Worm (Caenorhabditis elegans): ENCODE measurements around the gene lec-9.

lec-9 gene

ce11 chrX:17626599-17626998 is 26.3 kb downstream of the lec-9 start:
- TF ChIP-seq xnd-1 (tag; optimal IDR thresholded peaks at IDR 0.05), result no peak
- no peak for TF ChIP-seq unc-62 (GFP tag; optimal IDR thresholded peaks at IDR 0.05)

ce11 chrX:17627382-17627781 is 27.1 kb downstream of the lec-9 start:
- TF ChIP-seq ceh-27 (GFP tag; optimal IDR thresholded peaks at IDR 0.05) (peak; percentile 14), hrde-1 (tag; optimal IDR thresholded peaks at IDR 0.05; ENCODE audit: borderline replicate concordance) (no peak), attf-5 (GFP tag; optimal IDR thresholded peaks at IDR 0.05) (peak; percentile 5)

ce11 chrX:17627923-17628322 is 27.6 kb downstream of the lec-9 start:
- no peak for TF ChIP-seq D2030.7 (GFP tag; IDR thresholded peaks at IDR 0.05)
- no peak for TF ChIP-seq snpc-1.3 (tag; optimal IDR thresholded peaks at IDR 0.05; ENCODE audit: insufficient read depth)
- no peak for TF ChIP-seq B0336.3 (GFP tag; IDR thresholded peaks at IDR 0.05)
- TF ChIP-seq snpc-3.4 (tag; optimal IDR thresholded peaks at IDR 0.05), result no peak
- no peak for TF ChIP-seq nfya-1 (tag; optimal IDR thresholded peaks at IDR 0.05; ENCODE audit: borderline replicate concordance, insufficient read depth)
- no peak for TF ChIP-seq him-1 (tag; optimal IDR thresholded peaks at IDR 0.05)
- TF ChIP-seq F49E8.2 (tag; optimal IDR thresholded peaks at IDR 0.05; ENCODE audit: insufficient read depth), result no peak
- no peak for TF ChIP-seq lin-54 (GFP tag; optimal IDR thresholded peaks at IDR 0.05)
- no peak for TF ChIP-seq madf-6 (GFP tag; IDR thresholded peaks at IDR 0.05)
- no peak for TF ChIP-seq snpc-4 (GFP tag; optimal IDR thresholded peaks at IDR 0.05)
- no peak for TF ChIP-seq snpc-4 (tag; optimal IDR thresholded peaks at IDR 0.05)
- TF ChIP-seq F33H1.4 (GFP tag; IDR thresholded peaks at IDR 0.05), result no peak
- no peak for TF ChIP-seq B0019.2 (GFP tag; conservative IDR thresholded peaks at IDR 0.05)
- no peak for TF ChIP-seq F23B12.7 (tag; optimal IDR thresholded peaks at IDR 0.05; ENCODE audit: insufficient read depth)
- TF ChIP-seq B0261.1 (tag; optimal IDR thresholded peaks at IDR 0.05), result no peak
- no peak for TF ChIP-seq Y53G8AR.9 (GFP tag; conservative IDR thresholded peaks at IDR 0.05)
- no peak for TF ChIP-seq aptf-3 (GFP tag; IDR thresholded peaks at IDR 0.05)
- TF ChIP-seq ceh-100 (GFP tag; IDR thresholded peaks at IDR 0.05), result no peak
- TF ChIP-seq T26A5.8 (tag; optimal IDR thresholded peaks at IDR 0.05), result no peak

- no peak for TF ChIP-seq athp-1 (tag; optimal IDR thresholded peaks at IDR 0.05)
- TF ChIP-seq lin-40 (tag; optimal IDR thresholded peaks at IDR 0.05), result peak; percentile 22
- TF ChIP-seq aptf-2 (GFP tag; conservative IDR thresholded peaks at IDR 0.05), result no peak
- no peak for TF ChIP-seq C06A6.2 (GFP tag; conservative IDR thresholded peaks at IDR 0.05)
- no peak for TF ChIP-seq F39B2.1 (GFP tag; IDR thresholded peaks at IDR 0.05)
- no peak for TF ChIP-seq F37B4.10 (GFP tag; IDR thresholded peaks at IDR 0.05)
- peak; percentile 6 for TF ChIP-seq attf-5 (GFP tag; optimal IDR thresholded peaks at IDR 0.05)
- no peak for TF ChIP-seq nhr-27 (tag; optimal IDR thresholded peaks at IDR 0.05)
- TF ChIP-seq K12H6.12 (tag; optimal IDR thresholded peaks at IDR 0.05), result peak; percentile 8
- TF ChIP-seq egrh-3 (GFP tag; IDR thresholded peaks at IDR 0.05), result 0 out of 2 replicates have a peak, but pooled peaks have one; percentile 18
- no peak for TF ChIP-seq ets-4 (GFP tag; optimal IDR thresholded peaks at IDR 0.05)
- TF ChIP-seq ztf-22 (GFP tag; optimal IDR thresholded peaks at IDR 0.05), result no peak
- no peak for TF ChIP-seq madf-3 (GFP tag; IDR thresholded peaks at IDR 0.05)
- peak; percentile 19 for TF ChIP-seq F52B5.7 (tag; optimal IDR thresholded peaks at IDR 0.05)
- TF ChIP-seq cebp-1 (GFP tag; IDR thresholded peaks at IDR 0.05), result no peak
- peak; percentile 55 for TF ChIP-seq cebp-1 (tag; optimal IDR thresholded peaks at IDR 0.05)
- peak; percentile 57 for TF ChIP-seq zfh-2 (GFP tag; conservative IDR thresholded peaks at IDR 0.05)
- peak; percentile 26 for TF ChIP-seq ceh-27 (GFP tag; optimal IDR thresholded peaks at IDR 0.05)
- peak; percentile 19 for TF ChIP-seq dpff-1 (tag; optimal IDR thresholded peaks at IDR 0.05)
Observed at ce11 chrX:17628345-17628744, 28.1 kb downstream of the lec-9 start.
